Fruit fly (Drosophila melanogaster): ENCODE data around the gene HemK2.

The HemK2 gene

DNA sequence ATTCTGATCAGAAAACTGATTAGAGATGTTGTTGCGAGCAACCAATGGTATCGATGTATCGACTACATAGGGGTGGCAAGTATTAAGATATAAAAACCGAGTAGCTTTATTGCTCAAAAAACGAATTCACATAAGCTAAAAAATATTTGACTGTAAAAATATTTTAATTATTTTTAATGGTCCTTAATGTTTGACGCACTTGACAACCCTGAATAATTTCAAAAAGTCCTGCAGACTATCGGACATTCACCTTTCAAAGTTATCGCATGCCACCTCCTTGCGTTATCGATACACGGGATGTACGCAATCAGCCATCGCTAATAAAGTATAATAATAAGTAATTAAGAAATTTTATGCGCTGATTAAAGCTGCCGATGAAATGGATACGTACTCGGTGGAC is at the start of gene HemK2, which contains the start of the genes Snapin and Tnpo-SR:
HemK2 (minus strand) TSS at position 24 of the 400 bp plus-strand sequence.
Snapin (minus strand) TSS at position 24 of the 400 bp plus-strand sequence.
Tnpo-SR (plus strand) TSS at position 271 of the 400 bp plus-strand sequence.
- peak; percentile 95 for TF ChIP-seq CG1620 (GFP tag; optimal IDR thresholded peaks at IDR 0.05)
- TF ChIP-seq ovo (GFP tag; optimal IDR thresholded peaks at IDR 0.05): peak; percentile 90
- no peak for TF ChIP-seq CG5204 (GFP tag; optimal IDR thresholded peaks at IDR 0.05)
- TF ChIP-seq toe (GFP tag; optimal IDR thresholded peaks at IDR 0.05): peak; percentile 97
- TF ChIP-seq tj (GFP tag; optimal IDR thresholded peaks at IDR 0.05): peak; percentile 79
- no peak for TF ChIP-seq kay (GFP tag; ENCODE audit: borderline replicate concordance)
- TF ChIP-seq CG7045 (GFP tag; optimal IDR thresholded peaks at IDR 0.05): peak; percentile 94
- peak; percentile 72 for TF ChIP-seq cic (GFP tag; optimal IDR thresholded peaks at IDR 0.05)
- peak; percentile 92 for TF ChIP-seq CG33017 (tag; optimal IDR thresholded peaks at IDR 0.05)
- peak; percentile 96 for TF ChIP-seq CG14711 (tag; optimal IDR thresholded peaks at IDR 0.05)
- peak; percentile 94 for TF ChIP-seq CG12768 (GFP tag; optimal IDR thresholded peaks at IDR 0.05)
- peak; percentile 97 for TF ChIP-seq bab1 (GFP tag; optimal IDR thresholded peaks at IDR 0.05)
- no peak for TF ChIP-seq Hr96 (GFP tag; optimal IDR thresholded peaks at IDR 0.05)
- peak; percentile 84 for TF ChIP-seq pad (GFP tag; optimal IDR thresholded peaks at IDR 0.05)
- no peak for TF ChIP-seq cnc (optimal IDR thresholded peaks at IDR 0.05)
- TF ChIP-seq CG7101 (tag; optimal IDR thresholded peaks at IDR 0.05): peak; percentile 96
- TF ChIP-seq Mnt (GFP tag; optimal IDR thresholded peaks at IDR 0.05): peak; percentile 93
- TF ChIP-seq Crg-1 (GFP tag; optimal IDR thresholded peaks at IDR 0.05): peak; percentile 91
- TF ChIP-seq CG11617 (GFP tag; optimal IDR thresholded peaks at IDR 0.05): peak; percentile 93
- TF ChIP-seq Clk (GFP tag; optimal IDR thresholded peaks at IDR 0.05): peak; percentile 90

DNA sequence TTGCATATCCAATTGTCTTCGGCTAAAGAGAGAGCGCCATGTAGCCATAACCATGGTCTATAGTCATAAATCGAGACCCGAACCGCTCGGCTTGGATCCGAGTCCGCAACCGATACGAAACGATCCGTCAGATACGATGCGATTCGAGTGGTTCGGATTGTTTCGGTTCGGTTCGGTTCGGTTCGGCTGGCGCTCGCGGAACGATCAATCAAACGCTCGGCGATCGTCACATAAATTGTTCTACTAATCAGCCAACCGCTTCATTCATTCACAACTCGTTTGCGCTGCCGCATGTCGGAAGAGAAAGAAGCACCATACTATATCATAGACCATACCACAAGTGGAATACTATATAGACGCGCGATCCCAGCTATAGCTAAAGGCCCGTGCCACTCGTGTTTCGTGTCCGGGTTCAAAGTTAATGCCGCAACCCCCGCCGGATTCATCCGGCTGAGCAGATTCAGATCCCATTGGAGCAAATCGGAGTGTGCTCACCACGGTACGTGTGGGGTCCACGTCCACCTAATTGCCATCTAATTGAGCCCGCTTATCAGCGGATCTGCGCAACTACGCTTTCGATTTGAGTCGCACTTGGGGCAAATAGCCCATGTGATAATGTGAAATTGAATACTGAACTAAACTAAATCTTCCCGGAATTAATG is 48.7 kb upstream of the HemK2 start:
- TF ChIP-seq CG11617 (GFP tag; optimal IDR thresholded peaks at IDR 0.05) (no peak), CG1620 (GFP tag; optimal IDR thresholded peaks at IDR 0.05) (no peak), CG7045 (GFP tag; optimal IDR thresholded peaks at IDR 0.05) (no peak), bab1 (GFP tag; optimal IDR thresholded peaks at IDR 0.05) (peak; percentile 4), Crg-1 (GFP tag; optimal IDR thresholded peaks at IDR 0.05) (no peak), Mnt (GFP tag; optimal IDR thresholded peaks at IDR 0.05) (peak; percentile 4), CG12768 (GFP tag; optimal IDR thresholded peaks at IDR 0.05) (no peak), CG14711 (tag; optimal IDR thresholded peaks at IDR 0.05) (peak; percentile 21), cic (GFP tag; optimal IDR thresholded peaks at IDR 0.05) (peak; percentile 63), kay (GFP tag; ENCODE audit: borderline replicate concordance) (no peak), CG33017 (tag; optimal IDR thresholded peaks at IDR 0.05) (peak; percentile 4), Clk (GFP tag; optimal IDR thresholded peaks at IDR 0.05) (no peak), toe (GFP tag; optimal IDR thresholded peaks at IDR 0.05) (peak; percentile 19), CG7101 (tag; optimal IDR thresholded peaks at IDR 0.05) (peak; percentile 17), pad (GFP tag; optimal IDR thresholded peaks at IDR 0.05) (no peak), Hr96 (GFP tag; optimal IDR thresholded peaks at IDR 0.05) (peak; percentile 24)

DNA sequence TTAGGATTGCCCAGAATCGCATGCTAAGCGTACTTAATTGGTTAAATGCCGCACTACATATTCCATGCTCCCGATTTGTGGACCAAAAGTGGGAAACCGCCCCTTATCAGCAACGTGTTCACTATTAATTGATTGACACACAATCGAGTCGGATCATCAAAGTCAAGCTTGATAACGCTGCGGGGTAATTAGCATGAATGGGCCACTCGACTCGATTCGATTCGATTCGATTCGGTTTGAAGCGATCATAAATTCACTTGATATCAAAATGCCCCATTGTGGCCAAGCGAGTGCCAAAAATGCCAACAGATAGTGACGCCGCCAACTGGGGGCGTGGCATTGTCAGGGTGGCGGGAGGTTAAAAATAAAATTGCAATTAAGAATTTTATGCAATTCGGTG is 48.1 kb upstream of the HemK2 start:
- TF ChIP-seq Mnt (GFP tag; optimal IDR thresholded peaks at IDR 0.05) (no peak), toe (GFP tag; optimal IDR thresholded peaks at IDR 0.05) (no peak), CG14711 (tag; optimal IDR thresholded peaks at IDR 0.05) (no peak), Crg-1 (GFP tag; optimal IDR thresholded peaks at IDR 0.05) (no peak), tj (GFP tag; optimal IDR thresholded peaks at IDR 0.05) (no peak), CG12768 (GFP tag; optimal IDR thresholded peaks at IDR 0.05) (no peak), cnc (optimal IDR thresholded peaks at IDR 0.05) (no peak), kay (GFP tag; ENCODE audit: borderline replicate concordance) (no peak), CG1620 (GFP tag; optimal IDR thresholded peaks at IDR 0.05) (no peak), CG33017 (tag; optimal IDR thresholded peaks at IDR 0.05) (no peak), pad (GFP tag; optimal IDR thresholded peaks at IDR 0.05) (no peak), CG5204 (GFP tag; optimal IDR thresholded peaks at IDR 0.05) (no peak), Hr96 (GFP tag; optimal IDR thresholded peaks at IDR 0.05) (no peak), Clk (GFP tag; optimal IDR thresholded peaks at IDR 0.05) (no peak), cic (GFP tag; optimal IDR thresholded peaks at IDR 0.05) (no peak), CG7045 (GFP tag; optimal IDR thresholded peaks at IDR 0.05) (no peak), bab1 (GFP tag; optimal IDR thresholded peaks at IDR 0.05) (no peak), CG7101 (tag; optimal IDR thresholded peaks at IDR 0.05) (no peak), CG11617 (GFP tag; optimal IDR thresholded peaks at IDR 0.05) (no peak), ovo (GFP tag; optimal IDR thresholded peaks at IDR 0.05) (no peak)

DNA sequence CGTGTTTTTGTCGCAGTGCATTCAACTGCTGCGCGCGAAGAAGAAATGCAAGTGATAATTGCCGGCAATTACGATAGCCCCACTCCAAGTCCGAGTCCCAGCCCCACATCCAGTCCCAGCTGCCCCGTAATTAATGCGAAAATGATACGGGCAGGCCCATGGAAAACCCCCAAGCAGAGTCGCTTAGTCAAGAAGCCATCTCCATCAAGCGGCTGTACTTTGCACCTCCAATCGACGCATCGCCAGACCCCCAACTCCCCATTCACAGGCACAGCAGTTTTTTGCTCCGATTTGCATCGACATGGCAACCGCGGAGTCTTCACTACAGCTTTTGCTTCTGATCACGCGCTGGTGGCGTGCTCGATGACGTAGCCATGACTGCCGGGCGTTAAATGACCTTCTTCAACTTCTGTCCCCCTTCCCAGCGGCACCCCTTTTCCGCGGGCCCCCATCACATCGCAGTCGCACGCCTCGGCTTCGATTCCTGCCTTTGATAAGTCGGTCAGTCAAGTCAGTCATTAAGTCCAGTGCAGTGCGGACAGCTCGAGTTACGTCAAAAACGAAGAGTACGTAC is 46.8 kb upstream of the HemK2 start:
- TF ChIP-seq toe (GFP tag; optimal IDR thresholded peaks at IDR 0.05): no peak
- no peak for TF ChIP-seq CG1620 (GFP tag; optimal IDR thresholded peaks at IDR 0.05)
- TF ChIP-seq Clk (GFP tag; optimal IDR thresholded peaks at IDR 0.05): no peak
- TF ChIP-seq CG33017 (tag; optimal IDR thresholded peaks at IDR 0.05): no peak
- no peak for TF ChIP-seq Crg-1 (GFP tag; optimal IDR thresholded peaks at IDR 0.05)
- no peak for TF ChIP-seq cic (GFP tag; optimal IDR thresholded peaks at IDR 0.05)
- no peak for TF ChIP-seq bab1 (GFP tag; optimal IDR thresholded peaks at IDR 0.05)
- TF ChIP-seq CG7101 (tag; optimal IDR thresholded peaks at IDR 0.05): no peak
- no peak for TF ChIP-seq cnc (optimal IDR thresholded peaks at IDR 0.05)
- TF ChIP-seq Mnt (GFP tag; optimal IDR thresholded peaks at IDR 0.05): no peak
- no peak for TF ChIP-seq Hr96 (GFP tag; optimal IDR thresholded peaks at IDR 0.05)
- no peak for TF ChIP-seq ovo (GFP tag; optimal IDR thresholded peaks at IDR 0.05)
- no peak for TF ChIP-seq CG14711 (tag; optimal IDR thresholded peaks at IDR 0.05)
- no peak for TF ChIP-seq CG11617 (GFP tag; optimal IDR thresholded peaks at IDR 0.05)
- TF ChIP-seq kay (GFP tag; ENCODE audit: borderline replicate concordance): no peak

DNA sequence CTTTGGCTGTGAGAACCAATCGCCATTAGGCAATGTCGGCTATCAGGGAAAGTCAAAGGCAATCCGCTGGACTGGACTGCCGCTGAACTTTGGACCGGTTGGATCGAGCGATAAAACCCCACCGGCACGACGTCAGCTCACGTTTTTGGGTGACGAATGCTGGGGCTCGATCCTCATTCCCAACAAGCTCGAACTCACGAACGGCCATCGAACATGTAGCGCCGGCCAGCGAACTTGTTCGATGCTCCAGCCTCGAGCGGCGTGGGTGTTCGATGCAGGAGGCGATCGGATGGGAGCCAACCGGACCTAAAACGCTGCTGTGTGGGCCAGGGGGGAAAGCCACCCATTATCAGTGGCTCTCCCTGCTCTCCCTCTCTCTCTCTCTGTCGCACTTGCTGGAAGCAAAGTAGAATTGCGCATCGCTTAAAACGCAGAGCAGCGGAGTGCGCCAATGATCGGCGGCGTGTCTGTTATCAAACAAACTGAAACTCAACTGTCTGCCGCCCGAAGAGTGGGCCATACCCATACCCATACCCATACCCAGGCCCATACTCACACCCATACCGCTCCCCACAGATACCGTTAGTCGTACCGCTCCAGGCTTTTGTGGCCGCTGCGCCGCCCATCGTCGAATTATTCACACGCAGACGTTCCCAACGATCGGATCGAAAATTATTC is 45.3 kb upstream of the HemK2 start, which contains the start of gene daw:
daw (plus strand) TSS at position 628 of the 678 bp plus-strand sequence.
- TF ChIP-seq cic (GFP tag; optimal IDR thresholded peaks at IDR 0.05) (peak; percentile 7), CG12768 (GFP tag; optimal IDR thresholded peaks at IDR 0.05) (peak; percentile 42), kay (GFP tag; ENCODE audit: borderline replicate concordance) (peak; percentile 36), Mnt (GFP tag; optimal IDR thresholded peaks at IDR 0.05) (peak; percentile 18), toe (GFP tag; optimal IDR thresholded peaks at IDR 0.05) (no peak)

All from whole organism, adult.